Fruit fly (Drosophila melanogaster): ENCODE results near the gene Nnk.

Nnk gene

DNA sequence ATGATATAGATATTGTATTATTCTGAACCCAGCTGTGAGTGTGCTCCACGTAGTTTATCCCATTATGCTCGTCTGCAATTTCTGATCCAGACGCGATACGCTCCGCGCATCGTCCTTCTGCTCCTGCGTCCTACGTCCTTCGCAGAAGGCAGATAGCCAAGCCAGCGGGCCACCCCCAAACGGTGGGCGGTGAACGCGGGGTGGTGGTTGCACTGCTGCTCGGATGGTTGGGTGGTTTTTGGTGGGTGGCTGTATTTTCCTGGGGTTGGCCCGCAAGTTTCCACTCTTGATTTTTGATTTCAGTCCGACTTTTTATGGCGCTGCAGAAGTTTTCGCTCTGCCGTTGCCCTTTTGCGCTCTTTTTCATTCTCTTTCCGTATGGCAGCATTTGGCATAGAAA, 7.4 kb upstream of the Nnk start:
- TF ChIP-seq CG16779 (tag; optimal IDR thresholded peaks at IDR 0.05) (no peak), cyc (GFP tag; optimal IDR thresholded peaks at IDR 0.05) (no peak), dsx (GFP tag; optimal IDR thresholded peaks at IDR 0.05; ENCODE audit: poor library complexity, severe bottlenecking) (no peak), CG8632 (GFP tag; optimal IDR thresholded peaks at IDR 0.05) (no peak), CG31627 (GFP tag; optimal IDR thresholded peaks at IDR 0.05) (no peak), CG11294 (GFP tag; IDR thresholded peaks at IDR 0.05) (no peak)

- no peak for TF ChIP-seq Hr39 (GFP tag; optimal IDR thresholded peaks at IDR 0.05)
- no peak for TF ChIP-seq svp (GFP tag)
- no peak for TF ChIP-seq CG11294 (GFP tag; IDR thresholded peaks at IDR 0.05)
- no peak for TF ChIP-seq CG15336 (GFP tag; IDR thresholded peaks at IDR 0.05)
- no peak for TF ChIP-seq Sox15 (GFP tag; optimal IDR thresholded peaks at IDR 0.05)
- TF ChIP-seq CG3919 (GFP tag; optimal IDR thresholded peaks at IDR 0.05), result no peak
- no peak for TF ChIP-seq CG8319 (GFP tag; optimal IDR thresholded peaks at IDR 0.05)
- TF ChIP-seq Blimp-1 (GFP tag; optimal IDR thresholded peaks at IDR 0.05), result no peak
- TF ChIP-seq Sox102F (GFP tag; optimal IDR thresholded peaks at IDR 0.05), result no peak
- no peak for TF ChIP-seq Met (GFP tag; optimal IDR thresholded peaks at IDR 0.05)
Measured at dm6 chr3R:17811707-17812099, 6.7 kb upstream of the Nnk start.

dm6 chr3R:17810951-17811706, 6.1 kb upstream of the Nnk start, which contains the start of the genes Alg1 and tinc:
Gene Alg1, minus strand, starts transcription at chr3R:17811134.
Gene tinc, plus strand, starts transcription at chr3R:17811541.
- TF ChIP-seq esn (GFP tag; optimal IDR thresholded peaks at IDR 0.05), result peak; percentile 73
- TF ChIP-seq vri (GFP tag; optimal IDR thresholded peaks at IDR 0.05), result no peak
- TF ChIP-seq CG6163 (GFP tag; IDR thresholded peaks at IDR 0.05), result peak; percentile 35; the same call in 2 of the 3 replicates
- TF ChIP-seq dsx (GFP tag; optimal IDR thresholded peaks at IDR 0.05; ENCODE audit: poor library complexity, severe bottlenecking), result peak; percentile 63
- TF ChIP-seq lz (GFP tag; optimal IDR thresholded peaks at IDR 0.05), result peak; percentile 57
- TF ChIP-seq Gug (GFP tag; IDR thresholded peaks at IDR 0.05), result peak; percentile 61
- peak; percentile 85 for TF ChIP-seq Eip78C (GFP tag)
- no peak for TF ChIP-seq Met (GFP tag; optimal IDR thresholded peaks at IDR 0.05)
- TF ChIP-seq eg (GFP tag; IDR thresholded peaks at IDR 0.05), result peak; percentile 84
- TF ChIP-seq Ets96B (tag; optimal IDR thresholded peaks at IDR 0.05), result peak; percentile 71
- TF ChIP-seq Eip93F (GFP tag; optimal IDR thresholded peaks at IDR 0.05), result no peak
- peak; percentile 76 for TF ChIP-seq CG3032 (tag; optimal IDR thresholded peaks at IDR 0.05)
- peak; percentile 53 for TF ChIP-seq CG31627 (GFP tag; optimal IDR thresholded peaks at IDR 0.05)
- TF ChIP-seq CG15336 (GFP tag; IDR thresholded peaks at IDR 0.05), result 0 out of 2 replicates have a peak, but pooled peaks have one; percentile 40
- TF ChIP-seq CG8119 (GFP tag; IDR thresholded peaks at IDR 0.05), result peak; percentile 69; the same call in 2 of the 3 replicates
- no peak for TF ChIP-seq CG6276 (GFP tag; optimal IDR thresholded peaks at IDR 0.05)
- TF ChIP-seq CG6792 (GFP tag; optimal IDR thresholded peaks at IDR 0.05), result peak; percentile 52
- TF ChIP-seq CG11902 (GFP tag; optimal IDR thresholded peaks at IDR 0.05), result peak; percentile 23
- TF ChIP-seq Hr38 (GFP tag; optimal IDR thresholded peaks at IDR 0.05), result no peak
- peak; percentile 38 for TF ChIP-seq Sox15 (GFP tag; optimal IDR thresholded peaks at IDR 0.05)
- peak; percentile 4 for TF ChIP-seq Sox14 (GFP tag; optimal IDR thresholded peaks at IDR 0.05)
- TF ChIP-seq cyc (GFP tag; optimal IDR thresholded peaks at IDR 0.05), result peak; percentile 45
- peak; percentile 59 for TF ChIP-seq CG3919 (GFP tag; optimal IDR thresholded peaks at IDR 0.05)

DNA sequence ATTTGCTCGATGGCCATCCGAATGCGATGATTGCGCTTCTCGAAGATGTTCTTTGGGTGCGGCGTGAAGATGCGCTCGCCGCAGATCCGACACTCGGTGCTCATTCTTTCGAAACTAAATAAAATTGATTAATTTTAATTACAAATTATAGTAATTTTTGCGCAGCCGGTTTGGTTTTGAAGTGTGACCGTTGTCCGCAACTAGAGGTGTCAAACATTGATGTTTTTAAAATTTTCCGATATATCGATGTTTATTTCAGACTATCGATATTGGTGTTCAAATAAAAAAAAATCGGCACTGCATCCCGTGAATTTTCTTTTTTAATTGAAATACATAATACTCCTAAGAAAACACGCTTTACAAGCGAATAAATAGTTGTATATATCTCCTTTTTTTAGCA, 4.0 kb upstream of the Nnk start, which contains the start of gene Odj:
Gene Odj (minus strand): TSS at position 209 of the 400 bp plus-strand sequence.
- no peak for TF ChIP-seq CG16779 (tag; optimal IDR thresholded peaks at IDR 0.05)
- TF ChIP-seq CG34406 (GFP tag; optimal IDR thresholded peaks at IDR 0.05), result no peak
- no peak for TF ChIP-seq Ets21C (GFP tag; optimal IDR thresholded peaks at IDR 0.05)
- TF ChIP-seq CG11902 (GFP tag; optimal IDR thresholded peaks at IDR 0.05), result no peak
- no peak for TF ChIP-seq Hr38 (GFP tag; optimal IDR thresholded peaks at IDR 0.05)
- TF ChIP-seq lz (GFP tag; optimal IDR thresholded peaks at IDR 0.05), result no peak
- peak; percentile 59 for TF ChIP-seq fkh (GFP tag; optimal IDR thresholded peaks at IDR 0.05)
- TF ChIP-seq CG8119 (GFP tag; IDR thresholded peaks at IDR 0.05), result no peak
- TF ChIP-seq CG10631 (GFP tag; optimal IDR thresholded peaks at IDR 0.05), result no peak
- no peak for TF ChIP-seq Met (GFP tag; optimal IDR thresholded peaks at IDR 0.05)
- TF ChIP-seq CG4318 (GFP tag; optimal IDR thresholded peaks at IDR 0.05), result no peak
- TF ChIP-seq Eip78C (GFP tag), result no peak
- peak; percentile 33 for TF ChIP-seq esn (GFP tag; optimal IDR thresholded peaks at IDR 0.05)
- no peak for TF ChIP-seq cyc (GFP tag; optimal IDR thresholded peaks at IDR 0.05)
- no peak for TF ChIP-seq fd85E (GFP tag; optimal IDR thresholded peaks at IDR 0.05)
